Worm (Caenorhabditis elegans): ENCODE data around the gene F35H8.4.

Gene F35H8.4

ce11 chrII:9559929-9560328 lies at the start of gene F35H8.4:
TSS of gene F35H8.4 (minus strand) at chrII:9560029.
- TF ChIP-seq unc-62 (GFP tag; optimal IDR thresholded peaks at IDR 0.05), result no peak

ce11 chrII:9609296-9609695 lies 49.5 kb upstream of the F35H8.4 start, which contains the start of gene pap-2:
TSS of gene pap-2 (minus strand) at chrII:9609396.
- no peak for TF ChIP-seq unc-62 (GFP tag; optimal IDR thresholded peaks at IDR 0.05)

- TF ChIP-seq unc-62 (GFP tag; optimal IDR thresholded peaks at IDR 0.05), result no peak
Measured at ce11 chrII:9607137-9607536, 47.3 kb upstream of the F35H8.4 start.

ce11 chrII:9606485-9607036 lies 46.7 kb upstream of the F35H8.4 start:
- no peak for TF ChIP-seq unc-62 (GFP tag; optimal IDR thresholded peaks at IDR 0.05)

ce11 chrII:9605954-9606353 lies 46.1 kb upstream of the F35H8.4 start:
- TF ChIP-seq unc-62 (GFP tag; optimal IDR thresholded peaks at IDR 0.05), result no peak

ce11 chrII:9605336-9605735 lies 45.5 kb upstream of the F35H8.4 start, which contains the start of gene nhr-19:
TSS of gene nhr-19 (minus strand) at chrII:9605526.
- TF ChIP-seq unc-62 (GFP tag; optimal IDR thresholded peaks at IDR 0.05), result no peak

ce11 chrII:9604685-9605084 lies 44.9 kb upstream of the F35H8.4 start:
- no peak for TF ChIP-seq unc-62 (GFP tag; optimal IDR thresholded peaks at IDR 0.05)

- TF ChIP-seq unc-62 (GFP tag; optimal IDR thresholded peaks at IDR 0.05), result no peak
Measured at ce11 chrII:9604063-9604462, 44.2 kb upstream of the F35H8.4 start.

ce11 chrII:9603419-9603818 lies 43.6 kb upstream of the F35H8.4 start:
- TF ChIP-seq unc-62 (GFP tag; optimal IDR thresholded peaks at IDR 0.05), result no peak

- TF ChIP-seq unc-62 (GFP tag; optimal IDR thresholded peaks at IDR 0.05), result no peak
Measured at ce11 chrII:9602566-9602965, 42.7 kb upstream of the F35H8.4 start.

- no peak for TF ChIP-seq unc-62 (GFP tag; optimal IDR thresholded peaks at IDR 0.05)
Measured at ce11 chrII:9601679-9602078, 41.9 kb upstream of the F35H8.4 start.

- TF ChIP-seq unc-62 (GFP tag; optimal IDR thresholded peaks at IDR 0.05), result no peak
Measured at ce11 chrII:9601069-9601468, 41.2 kb upstream of the F35H8.4 start.

ce11 chrII:9600022-9600722 lies 40.3 kb upstream of the F35H8.4 start:
- TF ChIP-seq unc-62 (GFP tag; optimal IDR thresholded peaks at IDR 0.05), result no peak

- no peak for TF ChIP-seq unc-62 (GFP tag; optimal IDR thresholded peaks at IDR 0.05)
Measured at ce11 chrII:9597516-9598047, 37.8 kb upstream of the F35H8.4 start, which contains the start of gene mrpl-53. TSS of gene mrpl-53 (plus strand) at chrII:9597622.

- no peak for TF ChIP-seq unc-62 (GFP tag; optimal IDR thresholded peaks at IDR 0.05)
Measured at ce11 chrII:9596401-9596800, 36.6 kb upstream of the F35H8.4 start, which contains the start of gene E02H1.6. TSS of gene E02H1.6 (plus strand) at chrII:9596701.

- no peak for TF ChIP-seq unc-62 (GFP tag; optimal IDR thresholded peaks at IDR 0.05)
Measured at ce11 chrII:9594924-9595323, 35.1 kb upstream of the F35H8.4 start, which contains the start of gene E02H1.5. TSS of gene E02H1.5 (plus strand) at chrII:9595224.

- no peak for TF ChIP-seq unc-62 (GFP tag; optimal IDR thresholded peaks at IDR 0.05)
Measured at ce11 chrII:9592737-9593136, 32.9 kb upstream of the F35H8.4 start, which contains the start of gene parp-2. TSS of gene parp-2 (plus strand) at chrII:9593037.
